Fruit fly (Drosophila melanogaster) S2 (cell line): ENCODE data around the gene obst-H.

ENCODE experiments used
- CG8478 ChIP-seq: fragments of >200 bp; optimal IDR thresholded peaks from 2 replicates; lab custom pipeline; 2018
- CTCF ChIP-seq, 2 experiments: fragments of >200 bp; optimal IDR thresholded peaks; 2 replicates each; lab custom pipeline; 2018

- TF ChIP-seq CTCF (optimal IDR thresholded peaks at IDR 0.05; lab: Kevin White, UChicago) = no peak
- TF ChIP-seq CG8478 (lab: Kevin White, UChicago) = no peak
Measured at dm6 chr3L:15523806-15524346, 5.2 kb downstream of the obst-H start, which contains the start of gene CG7945.
